Worm (Caenorhabditis elegans) whole organism, L2 larva: ENCODE results near the gene B0524.5.
A peak's percentile ranks its signal among the peaks of the same experiment; 100 is the strongest.

Source experiments
- C34F6.9 ChIP-seq: fragments of 150-350 bp; optimal IDR thresholded peaks from 2 replicates; lab custom pipeline; 2014; ENCODE audit warnings: missing biosample characterization, missing genetic modification characterization
- F13H6.1 ChIP-seq: sonication (generic microtip); optimal IDR thresholded peaks from 2 replicates; lab custom pipeline; 2016; ENCODE audit warnings: missing genetic modification characterization, missing compliant biosample characterization
- R02D3.7 ChIP-seq: fragments of 150-350 bp; optimal IDR thresholded peaks from 2 replicates; lab custom pipeline; 2014; ENCODE audit warnings: missing biosample characterization, missing genetic modification characterization
- Y55F3AM.14 ChIP-seq: fragments of 200-800 bp; sonication (Bioruptor generic); optimal IDR thresholded peaks from 2 replicates; lab custom pipeline; 2018; ENCODE audit warnings: mild to moderate bottlenecking, missing genetic modification characterization, missing compliant biosample characterization
- ZK546.5 ChIP-seq: sonication (generic microtip); optimal IDR thresholded peaks from 2 replicates; lab custom pipeline; 2017; ENCODE audit warnings: missing biosample characterization, missing genetic modification characterization
- alr-1 ChIP-seq: fragments of 150-350 bp; optimal IDR thresholded peaks from 2 replicates; lab custom pipeline; 2014; ENCODE audit warnings: missing biosample characterization, missing genetic modification characterization
- aly-2 ChIP-seq: fragments of 150-350 bp; optimal IDR thresholded peaks from 2 replicates; lab custom pipeline; 2014; ENCODE audit warnings: missing biosample characterization, missing genetic modification characterization
- ama-1 ChIP-seq: fragments of 150-350 bp; optimal IDR thresholded peaks from 2 replicates; lab custom pipeline; 2018; ENCODE audit warnings: inconsistent platforms
- blmp-1 ChIP-seq: sonication (generic microtip); optimal IDR thresholded peaks from 2 replicates; lab custom pipeline; 2017; ENCODE audit warnings: missing genetic modification characterization, mild to moderate bottlenecking, missing compliant biosample characterization, antibody characterized with exemption, moderate library complexity; ENCODE audit not compliant: insufficient read depth
- ceh-82 ChIP-seq: fragments of 150-350 bp; optimal IDR thresholded peaks from 2 replicates; lab custom pipeline; 2014; ENCODE audit warnings: missing biosample characterization, missing genetic modification characterization
- crh-2 ChIP-seq: sonication (generic microtip); optimal IDR thresholded peaks from 2 replicates; lab custom pipeline; 2017; ENCODE audit warnings: missing biosample characterization, missing genetic modification characterization
- dmd-4 ChIP-seq: sonication (generic microtip); optimal IDR thresholded peaks from 2 replicates; lab custom pipeline; 2017; ENCODE audit warnings: missing biosample characterization, missing genetic modification characterization
- egl-27 ChIP-seq: sonication (generic microtip); optimal IDR thresholded peaks from 3 replicates; lab custom pipeline; 2017; ENCODE audit warnings: missing biosample characterization, missing genetic modification reagents, missing genetic modification characterization
- elt-1 ChIP-seq: fragments of 150-350 bp; optimal IDR thresholded peaks from 2 replicates; lab custom pipeline; 2014; ENCODE audit warnings: missing biosample characterization, missing genetic modification characterization
- fos-1 ChIP-seq: fragments of 150-350 bp; optimal IDR thresholded peaks from 2 replicates; lab custom pipeline; 2014; ENCODE audit warnings: missing biosample characterization, missing genetic modification characterization
- lin-11 ChIP-seq: fragments of 150-350 bp; sonication (generic microtip); optimal IDR thresholded peaks from 2 replicates; lab custom pipeline; 2014; ENCODE audit warnings: missing biosample characterization, missing genetic modification characterization, inconsistent platforms, mixed read lengths
- lin-13 ChIP-seq: fragments of 150-350 bp; optimal IDR thresholded peaks from 2 replicates; lab custom pipeline; 2014; ENCODE audit warnings: missing biosample characterization, missing genetic modification reagents, missing genetic modification characterization
- lin-39 ChIP-seq: fragments of 150-350 bp; optimal IDR thresholded peaks from 2 replicates; lab custom pipeline; 2014; ENCODE audit warnings: missing biosample characterization, missing genetic modification reagents, missing genetic modification characterization
- lsy-2 ChIP-seq, 2 experiments: fragments of 150-350 bp in 1 of 2; sonication (generic microtip) in 1 of 2; optimal IDR thresholded peaks; 2 replicates each; lab custom pipeline; 2014 to 2017; ENCODE audit warnings: missing biosample characterization in 2 of 2, missing genetic modification characterization in 2 of 2
- mab-5 ChIP-seq: fragments of 150-350 bp; optimal IDR thresholded peaks from 2 replicates; lab custom pipeline; 2014; ENCODE audit warnings: missing biosample characterization, missing genetic modification characterization
- mbf-1 ChIP-seq: sonication (generic microtip); optimal IDR thresholded peaks from 2 replicates; lab custom pipeline; 2017; ENCODE audit warnings: missing biosample characterization, missing genetic modification characterization
- mdl-1 ChIP-seq, 2 experiments: fragments of 150-350 bp in 1 of 2; sonication (generic microtip) in 1 of 2; optimal IDR thresholded peaks; 2 replicates each; lab custom pipeline; 2017; ENCODE audit warnings: missing biosample characterization in 2 of 2, missing genetic modification characterization in 2 of 2
- nhr-10 ChIP-seq: sonication (generic microtip); optimal IDR thresholded peaks from 2 replicates; lab custom pipeline; 2017; ENCODE audit warnings: missing biosample characterization, missing genetic modification characterization
- nhr-11 ChIP-seq: fragments of 150-350 bp; optimal IDR thresholded peaks from 2 replicates; lab custom pipeline; 2014; ENCODE audit warnings: missing biosample characterization, missing genetic modification characterization
- nhr-12 ChIP-seq: fragments of 150-350 bp; optimal IDR thresholded peaks from 2 replicates; lab custom pipeline; 2014; ENCODE audit warnings: missing biosample characterization, missing genetic modification characterization
- nhr-129 ChIP-seq: fragments of 150-350 bp; optimal IDR thresholded peaks from 2 replicates; lab custom pipeline; 2014; ENCODE audit warnings: missing biosample characterization, missing genetic modification characterization
- nhr-21 ChIP-seq: fragments of 150-350 bp; optimal IDR thresholded peaks from 2 replicates; lab custom pipeline; 2014; ENCODE audit warnings: missing biosample characterization, missing genetic modification characterization
- nhr-23 ChIP-seq: fragments of 150-350 bp; optimal IDR thresholded peaks from 2 replicates; lab custom pipeline; 2014; ENCODE audit warnings: missing biosample characterization, missing genetic modification reagents, missing genetic modification characterization
- nhr-237 ChIP-seq: fragments of 150-350 bp; optimal IDR thresholded peaks from 2 replicates; lab custom pipeline; 2014; ENCODE audit warnings: missing biosample characterization, missing genetic modification characterization
- nhr-25 ChIP-seq: fragments of 150-350 bp; sonication (generic microtip); optimal IDR thresholded peaks from 3 replicates; lab custom pipeline; 2014; ENCODE audit warnings: missing biosample characterization, missing genetic modification characterization
- nhr-6 ChIP-seq: fragments of 150-350 bp; optimal IDR thresholded peaks from 2 replicates; lab custom pipeline; 2014; ENCODE audit warnings: missing biosample characterization, missing genetic modification characterization
- nhr-77 ChIP-seq: fragments of 150-350 bp; optimal IDR thresholded peaks from 2 replicates; lab custom pipeline; 2014; ENCODE audit warnings: missing biosample characterization, missing genetic modification characterization
- sem-4 ChIP-seq: fragments of 150-350 bp; optimal IDR thresholded peaks from 2 replicates; lab custom pipeline; 2014; ENCODE audit warnings: missing biosample characterization, missing genetic modification reagents, missing genetic modification characterization
- skn-1 ChIP-seq: sonication (generic microtip); optimal IDR thresholded peaks from 2 replicates; lab custom pipeline; 2017; ENCODE audit warnings: missing biosample characterization, missing genetic modification characterization
- snpc-4 ChIP-seq: fragments of 150-350 bp; optimal IDR thresholded peaks from 2 replicates; lab custom pipeline; 2014; ENCODE audit warnings: missing biosample characterization, missing genetic modification characterization
- unc-39 ChIP-seq: fragments of 150-350 bp; optimal IDR thresholded peaks from 2 replicates; lab custom pipeline; 2014; ENCODE audit warnings: missing biosample characterization, missing genetic modification characterization
- unc-62 ChIP-seq: fragments of 150-350 bp; optimal IDR thresholded peaks from 2 replicates; lab custom pipeline; 2014; ENCODE audit warnings: missing biosample characterization, missing genetic modification reagents, missing genetic modification characterization
- zag-1 ChIP-seq: fragments of 150-350 bp; optimal IDR thresholded peaks from 2 replicates; lab custom pipeline; 2014; ENCODE audit warnings: missing biosample characterization, missing genetic modification characterization
- ztf-1 ChIP-seq: fragments of 200-800 bp; sonication (Bioruptor generic); conservative IDR thresholded peaks from 2 replicates; pipeline ENCODE4 v1.3.6; 2022; ENCODE audit warnings: missing genetic modification characterization, missing compliant biosample characterization
- ztf-11 ChIP-seq: sonication (generic microtip); optimal IDR thresholded peaks from 2 replicates; lab custom pipeline; 2017; ENCODE audit warnings: missing biosample characterization, missing genetic modification characterization
- ztf-4 ChIP-seq: fragments of 150-350 bp; optimal IDR thresholded peaks from 2 replicates; lab custom pipeline; 2014; ENCODE audit warnings: missing biosample characterization, missing genetic modification characterization

The B0524.5 gene

DNA sequence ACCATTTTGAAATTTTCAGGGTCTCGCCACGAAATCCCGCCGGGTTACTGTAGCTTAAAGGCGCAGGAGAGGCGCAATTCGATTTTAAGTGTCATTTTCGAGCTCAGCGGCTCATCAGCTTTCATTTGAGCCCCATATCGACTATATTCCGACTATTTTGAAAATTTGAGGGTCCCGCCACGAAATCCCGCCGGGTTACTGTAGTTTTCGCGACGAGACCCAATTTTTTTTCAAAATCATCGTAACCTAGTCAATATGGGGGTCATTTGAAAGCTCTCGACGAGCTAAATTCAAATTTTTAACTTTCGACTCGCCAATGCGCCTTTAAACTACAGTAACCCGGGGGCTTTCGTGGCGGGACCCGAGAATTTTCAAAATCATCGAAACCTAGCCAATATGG, 16.5 kb downstream of the B0524.5 start:
- TF ChIP-seq dmd-4 (tag; lab: Kevin White, UChicago) (no peak), lsy-2 (tag; optimal IDR thresholded peaks at IDR 0.05; lab: Kevin White, UChicago) (peak in 1 of 2 experiments; percentile 60), mbf-1 (tag; lab: Kevin White, UChicago) (no peak), lin-13 (GFP tag; lab: Kevin White, UChicago) (peak; percentile 53), R02D3.7 (tag; lab: Kevin White, UChicago) (no peak), aly-2 (tag; lab: Kevin White, UChicago) (no peak), nhr-21 (tag; lab: Kevin White, UChicago) (no peak), zag-1 (no peak), lin-39 (tag; lab: Kevin White, UChicago) (no peak), nhr-10 (tag; lab: Kevin White, UChicago) (no peak), nhr-11 (tag; lab: Kevin White, UChicago) (no peak), unc-62 (no peak), F13H6.1 (tag; lab: Kevin White, UChicago) (no peak), Y55F3AM.14 (GFP tag; lab: Kevin White, UChicago) (no peak)

DNA sequence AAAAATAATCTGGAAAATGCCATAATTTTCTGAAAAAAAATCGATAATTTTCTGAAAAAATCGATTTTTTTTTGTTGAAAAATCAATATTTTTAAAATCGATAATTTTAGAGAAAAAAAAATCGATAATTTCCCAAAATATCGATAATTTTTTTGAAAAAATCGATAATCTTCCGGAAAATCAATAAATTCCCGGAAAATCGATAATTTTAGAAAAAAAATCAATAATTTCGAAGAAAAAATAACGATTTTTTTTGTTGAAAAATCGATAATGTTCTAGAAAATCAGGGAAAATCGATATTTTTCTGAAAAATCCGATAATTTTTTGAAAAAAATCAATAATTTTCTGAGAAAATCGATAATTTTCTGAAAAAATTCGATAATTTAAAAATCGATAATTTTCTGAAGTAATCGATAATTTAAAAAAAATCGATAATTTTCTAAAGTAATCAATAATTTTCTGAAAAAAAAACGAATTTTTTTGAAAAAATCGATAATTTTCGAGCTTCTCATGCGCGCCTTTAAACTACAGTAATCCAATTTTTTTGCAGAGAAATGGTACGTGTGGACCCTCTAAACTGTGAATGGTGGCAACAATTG, 17.3 kb downstream of the B0524.5 start:
- TF ChIP-seq egl-27 (no peak), ceh-82 (tag; lab: Kevin White, UChicago) (no peak), nhr-6 (tag; lab: Kevin White, UChicago) (no peak), nhr-129 (tag; lab: Kevin White, UChicago) (no peak), alr-1 (no peak), snpc-4 (no peak), elt-1 (tag; lab: Kevin White, UChicago) (no peak), nhr-11 (tag; lab: Kevin White, UChicago) (no peak), mbf-1 (tag; lab: Kevin White, UChicago) (no peak), sem-4 (tag; lab: Kevin White, UChicago) (no peak), mdl-1 (tag; optimal IDR thresholded peaks at IDR 0.05; lab: Kevin White, UChicago) (no peak), F13H6.1 (tag; lab: Kevin White, UChicago) (no peak), ama-1 (lab: Kevin White, UChicago) (no peak), ztf-11 (no peak), unc-62 (no peak), ztf-1 (GFP tag; lab: Robert Waterston, UW) (no peak), nhr-10 (tag; lab: Kevin White, UChicago) (no peak), crh-2 (tag; lab: Kevin White, UChicago) (no peak), blmp-1 (no peak), ZK546.5 (tag; lab: Kevin White, UChicago) (no peak)

DNA sequence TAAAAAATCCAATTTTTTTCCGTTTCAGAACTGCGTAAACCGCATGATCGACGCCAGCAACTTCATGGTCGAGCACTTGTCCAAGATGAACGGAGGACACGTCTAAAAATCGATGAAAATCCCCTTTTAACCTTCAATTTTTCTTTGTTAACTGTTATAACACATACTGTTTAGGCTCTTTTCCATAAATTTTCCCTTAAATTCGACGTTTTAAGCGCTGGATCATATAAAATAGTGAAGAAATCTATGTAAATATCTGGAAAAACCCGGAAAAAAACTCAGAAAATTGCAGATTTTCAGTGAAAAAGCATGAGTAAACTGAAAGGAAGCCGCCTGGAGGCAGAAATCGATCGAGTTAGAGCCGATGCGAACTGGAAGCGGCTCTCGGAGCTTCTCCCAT, 33.6 kb downstream of the B0524.5 start, which contains the start of gene ttc-7:
Gene ttc-7 (plus strand): TSS at position 301 of the 400 bp plus-strand sequence.
- TF ChIP-seq sem-4 (tag; lab: Kevin White, UChicago) (no peak), egl-27 (no peak), aly-2 (tag; lab: Kevin White, UChicago) (no peak), nhr-6 (tag; lab: Kevin White, UChicago) (no peak), ztf-11 (no peak), nhr-21 (tag; lab: Kevin White, UChicago) (no peak), F13H6.1 (tag; lab: Kevin White, UChicago) (no peak), lin-11 (no peak), ceh-82 (tag; lab: Kevin White, UChicago) (no peak), nhr-25 (no peak), crh-2 (tag; lab: Kevin White, UChicago) (no peak), skn-1 (tag; lab: Kevin White, UChicago) (no peak), ZK546.5 (tag; lab: Kevin White, UChicago) (no peak), zag-1 (no peak), C34F6.9 (tag; lab: Kevin White, UChicago) (no peak), lin-39 (tag; lab: Kevin White, UChicago) (no peak), nhr-237 (tag; lab: Kevin White, UChicago) (no peak)

DNA sequence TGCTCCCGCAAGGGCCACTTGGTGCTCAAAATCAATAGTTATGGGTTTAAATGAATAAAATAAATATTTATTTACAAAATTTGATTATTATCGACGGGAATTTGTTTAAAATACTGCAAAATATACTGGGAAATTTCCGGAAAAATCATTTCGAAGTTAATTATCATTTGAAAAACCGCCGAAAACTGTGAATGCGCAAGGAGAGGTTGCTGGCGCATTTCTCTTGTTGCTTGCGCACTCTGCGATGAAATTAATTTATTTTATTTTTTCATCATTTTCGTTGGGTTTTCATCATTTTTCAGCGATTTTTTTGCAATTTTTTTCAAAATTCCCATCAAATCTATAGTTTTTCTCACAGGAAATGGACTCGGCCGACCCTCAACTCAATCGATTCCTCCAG, 34.2 kb downstream of the B0524.5 start, which contains the start of gene ddp-1:
Gene ddp-1 (plus strand): TSS at position 357 of the 400 bp plus-strand sequence.
- peak; percentile 91 for TF ChIP-seq egl-27
- peak; percentile 64 for TF ChIP-seq dmd-4 (tag; lab: Kevin White, UChicago)
- TF ChIP-seq lin-39 (tag; lab: Kevin White, UChicago), result peak; percentile 59
- TF ChIP-seq C34F6.9 (tag; lab: Kevin White, UChicago), result peak; percentile 97
- TF ChIP-seq blmp-1, result peak; percentile 71
- TF ChIP-seq elt-1 (tag; lab: Kevin White, UChicago), result no peak
- peak; percentile 95 to 97 for TF ChIP-seq lsy-2 (tag; optimal IDR thresholded peaks at IDR 0.05; lab: Kevin White, UChicago)
- TF ChIP-seq nhr-23, result no peak
- TF ChIP-seq nhr-12, result no peak
- peak; percentile 87 for TF ChIP-seq fos-1 (tag; lab: Kevin White, UChicago)
- peak; percentile 96 for TF ChIP-seq nhr-25
- TF ChIP-seq sem-4 (tag; lab: Kevin White, UChicago), result peak; percentile 90
- peak; percentile 93 for TF ChIP-seq F13H6.1 (tag; lab: Kevin White, UChicago)
- TF ChIP-seq Y55F3AM.14 (GFP tag; lab: Kevin White, UChicago), result peak; percentile 80
- TF ChIP-seq lin-11, result peak; percentile 88
- no peak for TF ChIP-seq skn-1 (tag; lab: Kevin White, UChicago)
- peak; percentile 74 for TF ChIP-seq nhr-77 (tag; lab: Kevin White, UChicago)
- peak; percentile 80 for TF ChIP-seq zag-1
- TF ChIP-seq mbf-1 (tag; lab: Kevin White, UChicago), result peak; percentile 41
- peak; percentile 78 for TF ChIP-seq nhr-129 (tag; lab: Kevin White, UChicago)
- peak; percentile 94 for TF ChIP-seq mab-5 (tag; lab: Kevin White, UChicago)
- TF ChIP-seq ama-1 (lab: Kevin White, UChicago), result peak; percentile 87
- peak; percentile 93 for TF ChIP-seq nhr-6 (tag; lab: Kevin White, UChicago)
- peak in 1 of 2 experiments; percentile 69 for TF ChIP-seq mdl-1 (tag; optimal IDR thresholded peaks at IDR 0.05; lab: Kevin White, UChicago)
- TF ChIP-seq nhr-237 (tag; lab: Kevin White, UChicago), result peak; percentile 83
- peak; percentile 95 for TF ChIP-seq nhr-21 (tag; lab: Kevin White, UChicago)
- peak; percentile 89 for TF ChIP-seq ztf-4 (tag; lab: Kevin White, UChicago)
- TF ChIP-seq unc-62, result peak; percentile 82
- no peak for TF ChIP-seq unc-39
- TF ChIP-seq snpc-4, result peak; percentile 69
- no peak for TF ChIP-seq alr-1
